Fruit fly (Drosophila melanogaster) whole organism, wandering third instar larva: ENCODE measurements around the gene CG33160.

ENCODE experiments used
- Hnf4 ChIP-seq: fragments of 200-800 bp; sonication (Bioruptor generic); optimal IDR thresholded peaks from 2 replicates; lab custom pipeline; 2016; ENCODE audit warnings: missing biosample characterization, mild to moderate bottlenecking, missing genetic modification characterization
- Mio ChIP-seq: sonication (Bioruptor generic); optimal IDR thresholded peaks from 2 replicates; lab custom pipeline; 2016; ENCODE audit warnings: missing biosample characterization, missing genetic modification characterization
- ey ChIP-seq: fragments of 200-800 bp; sonication (Bioruptor generic); optimal IDR thresholded peaks from 2 replicates; lab custom pipeline; 2016; ENCODE audit warnings: missing biosample characterization, missing genetic modification characterization
- foxo ChIP-seq, 2 experiments: fragments of 200-800 bp; sonication (Bioruptor generic); optimal IDR thresholded peaks; 2 replicates in 1 of 2; 3 replicates in 1 of 2; lab custom pipeline; 2016 to 2017; ENCODE audit warnings: missing biosample characterization in 2 of 2, missing genetic modification characterization in 2 of 2
- psq ChIP-seq: fragments of 200-800 bp; sonication (Bioruptor generic); optimal IDR thresholded peaks from 3 replicates; lab custom pipeline; 2017; ENCODE audit warnings: missing biosample characterization, mild to moderate bottlenecking, missing genetic modification characterization, moderate library complexity

DNA sequence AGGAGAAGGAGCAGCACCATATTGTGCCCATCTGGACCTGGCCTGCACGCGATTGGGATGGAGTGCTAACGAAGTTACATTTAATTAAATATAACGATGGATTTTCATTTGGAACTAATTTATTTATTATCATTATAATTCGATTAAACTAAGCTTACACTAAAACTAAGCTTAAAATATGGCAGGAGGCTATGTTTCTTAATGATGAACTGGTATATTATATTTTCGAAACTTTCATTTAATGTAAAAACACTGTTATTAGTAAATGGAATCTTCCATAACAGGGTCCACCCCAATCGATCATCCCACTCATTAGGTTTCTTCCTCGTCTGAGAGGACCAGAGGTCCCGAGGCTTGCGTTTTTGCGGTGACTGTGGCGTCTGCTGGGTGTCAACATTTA, 39.0 kb upstream of the CG33160 start:
- peak in 1 of 2 experiments; percentile 73 for TF ChIP-seq foxo (GFP tag; optimal IDR thresholded peaks at IDR 0.05; lab: Kevin White, UChicago)
- peak; percentile 61 for TF ChIP-seq Hnf4 (GFP tag; lab: Kevin White, UChicago)
- peak; percentile 67 for TF ChIP-seq psq (GFP tag; lab: Kevin White, UChicago)
- TF ChIP-seq ey = peak; percentile 73
- TF ChIP-seq Mio (GFP tag; lab: Kevin White, UChicago) = no peak
